Worm (Caenorhabditis elegans) whole organism, midembryonic: ENCODE data around the gene C04G2.5.

Source experiments
- T22C8.4 ChIP-seq: fragments of 200-800 bp; sonication (Bioruptor generic); IDR thresholded peaks from 2 replicates; pipeline ENCODE4 v1.3.6; 2022; ENCODE audit warnings: missing genetic modification characterization, missing compliant biosample characterization
- cog-1 ChIP-seq: sonication (generic microtip); optimal IDR thresholded peaks from 2 replicates; lab custom pipeline; 2016; ENCODE audit warnings: missing genetic modification characterization, missing compliant biosample characterization
- flt-1 ChIP-seq: fragments of 200-800 bp; sonication (Bioruptor generic); IDR thresholded peaks from 2 replicates; pipeline ENCODE4 v1.3.6; 2022; ENCODE audit warnings: missing genetic modification characterization, missing compliant biosample characterization
- klf-2 ChIP-seq: fragments of 200-800 bp; sonication (Bioruptor generic); conservative IDR thresholded peaks from 2 replicates; pipeline ENCODE4 v1.3.6; 2022; ENCODE audit warnings: missing genetic modification reagents, missing genetic modification characterization, missing compliant biosample characterization
- med-1 ChIP-seq: sonication (generic microtip); optimal IDR thresholded peaks from 2 replicates; lab custom pipeline; 2017; ENCODE audit warnings: missing genetic modification characterization, mild to moderate bottlenecking, missing compliant biosample characterization, antibody characterized with exemption, missing genetic modification reagents; ENCODE audit not compliant: insufficient read depth
- ref-1 ChIP-seq: fragments of 200-800 bp; sonication (Bioruptor generic); conservative IDR thresholded peaks from 2 replicates; pipeline ENCODE4 v1.3.6; 2022; ENCODE audit warnings: missing genetic modification reagents, missing genetic modification characterization, missing compliant biosample characterization
- tab-1 ChIP-seq: fragments of 200-800 bp; sonication (Bioruptor generic); IDR thresholded peaks from 2 replicates; pipeline ENCODE4 v1.3.6; 2022; ENCODE audit warnings: missing genetic modification characterization, missing compliant biosample characterization
- ztf-23 ChIP-seq: fragments of 200-800 bp; sonication (Bioruptor generic); IDR thresholded peaks from 2 replicates; pipeline ENCODE4 v1.3.6; 2022; ENCODE audit warnings: missing genetic modification reagents, missing genetic modification characterization, missing compliant biosample characterization
- ztf-29 ChIP-seq: fragments of 200-800 bp; sonication (Bioruptor generic); IDR thresholded peaks from 2 replicates; pipeline ENCODE4 v1.3.6; 2022; ENCODE audit warnings: missing genetic modification reagents, missing genetic modification characterization, missing compliant biosample characterization

C04G2.5 gene

ce11 chrIV:10051088-10051487, 44.0 kb downstream of the C04G2.5 start, which contains the start of gene T04B2.8:
T04B2.8 (minus strand) TSS chrIV:10051188.
- TF ChIP-seq flt-1, result no peak
- no peak for TF ChIP-seq ztf-23 (GFP tag; lab: Robert Waterston, UW)
- TF ChIP-seq tab-1 (GFP tag; lab: Robert Waterston, UW), result no peak
- no peak for TF ChIP-seq klf-2 (GFP tag; lab: Robert Waterston, UW)
- no peak for TF ChIP-seq med-1 (GFP tag; lab: Kevin White, UChicago)
- TF ChIP-seq T22C8.4 (GFP tag; lab: Robert Waterston, UW), result no peak
- TF ChIP-seq ztf-29, result no peak
- TF ChIP-seq cog-1 (tag; lab: Kevin White, UChicago), result no peak
- no peak for TF ChIP-seq ref-1 (GFP tag; lab: Robert Waterston, UW)

DNA sequence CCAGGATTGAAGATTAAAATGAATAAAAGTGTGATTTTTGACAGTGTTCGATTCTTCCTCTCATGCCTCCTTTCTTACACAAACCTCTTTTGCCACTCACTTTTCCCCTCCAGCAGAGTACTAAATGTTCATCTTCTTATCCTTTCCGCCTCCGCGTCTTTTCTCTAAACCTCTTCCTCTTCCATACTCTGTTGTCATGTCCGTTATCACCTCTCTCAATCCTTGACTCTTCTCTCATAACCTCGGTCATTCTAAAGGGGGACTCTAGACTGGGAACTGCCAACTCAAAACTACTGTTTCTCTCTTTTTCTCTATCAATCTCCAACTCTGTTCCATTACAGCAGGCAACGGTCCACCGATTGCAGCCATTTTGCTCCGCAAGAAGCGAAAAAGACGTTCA, 46.8 kb downstream of the C04G2.5 start:
- TF ChIP-seq T22C8.4 (GFP tag; lab: Robert Waterston, UW), result no peak
- TF ChIP-seq tab-1 (GFP tag; lab: Robert Waterston, UW), result no peak
- TF ChIP-seq ref-1 (GFP tag; lab: Robert Waterston, UW), result no peak
- no peak for TF ChIP-seq klf-2 (GFP tag; lab: Robert Waterston, UW)
- no peak for TF ChIP-seq med-1 (GFP tag; lab: Kevin White, UChicago)
- TF ChIP-seq ztf-23 (GFP tag; lab: Robert Waterston, UW), result no peak
- no peak for TF ChIP-seq ztf-29
- no peak for TF ChIP-seq flt-1
- no peak for TF ChIP-seq cog-1 (tag; lab: Kevin White, UChicago)

- no peak for TF ChIP-seq ztf-29
- no peak for TF ChIP-seq ref-1 (GFP tag; lab: Robert Waterston, UW)
- no peak for TF ChIP-seq cog-1 (tag; lab: Kevin White, UChicago)
- no peak for TF ChIP-seq klf-2 (GFP tag; lab: Robert Waterston, UW)
- no peak for TF ChIP-seq med-1 (GFP tag; lab: Kevin White, UChicago)
- no peak for TF ChIP-seq ztf-23 (GFP tag; lab: Robert Waterston, UW)
- no peak for TF ChIP-seq flt-1
- no peak for TF ChIP-seq T22C8.4 (GFP tag; lab: Robert Waterston, UW)
Measured at ce11 chrIV:10047108-10047507, 48.0 kb downstream of the C04G2.5 start, which contains the start of gene T04B2.3. T04B2.3 (plus strand) TSS chrIV:10047408.

DNA sequence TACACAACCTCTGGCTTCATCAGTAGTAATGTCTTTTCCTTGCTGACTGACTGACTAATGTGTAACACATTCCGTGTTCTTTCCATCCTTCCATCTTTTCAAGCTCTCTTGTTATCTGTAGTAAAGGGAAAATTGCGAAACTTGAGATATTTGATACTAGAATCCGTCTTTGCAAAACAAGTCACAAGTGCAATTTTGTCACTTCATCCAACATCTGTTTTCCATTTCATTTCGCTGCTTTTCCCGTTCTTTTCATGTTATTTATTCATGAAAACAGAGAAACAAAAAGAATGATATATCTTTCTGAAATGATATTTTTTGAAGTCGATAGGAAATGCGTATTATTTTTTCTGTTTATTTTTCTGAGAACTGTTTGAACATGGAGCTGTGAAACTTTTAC, 49.1 kb downstream of the C04G2.5 start:
- TF ChIP-seq ref-1 (GFP tag; lab: Robert Waterston, UW) (no peak), ztf-29 (no peak), med-1 (GFP tag; lab: Kevin White, UChicago) (no peak), T22C8.4 (GFP tag; lab: Robert Waterston, UW) (no peak), klf-2 (GFP tag; lab: Robert Waterston, UW) (no peak), ztf-23 (GFP tag; lab: Robert Waterston, UW) (no peak)
